Worm (Caenorhabditis elegans) whole organism, L2 larva: Measurements from ENCODE around the gene F47B8.14.

Experiments
- aly-2 ChIP-seq: fragments of 150-350 bp; optimal IDR thresholded peaks from 2 replicates; lab custom pipeline; 2014; ENCODE audit warnings: missing biosample characterization, missing genetic modification characterization
- blmp-1 ChIP-seq: sonication (generic microtip); optimal IDR thresholded peaks from 2 replicates; lab custom pipeline; 2017; ENCODE audit warnings: missing genetic modification characterization, mild to moderate bottlenecking, missing compliant biosample characterization, antibody characterized with exemption, moderate library complexity; ENCODE audit not compliant: insufficient read depth
- elt-1 ChIP-seq: fragments of 150-350 bp; optimal IDR thresholded peaks from 2 replicates; lab custom pipeline; 2014; ENCODE audit warnings: missing biosample characterization, missing genetic modification characterization
- fos-1 ChIP-seq: fragments of 150-350 bp; optimal IDR thresholded peaks from 2 replicates; lab custom pipeline; 2014; ENCODE audit warnings: missing biosample characterization, missing genetic modification characterization
- snpc-4 ChIP-seq: fragments of 150-350 bp; optimal IDR thresholded peaks from 2 replicates; lab custom pipeline; 2014; ENCODE audit warnings: missing biosample characterization, missing genetic modification characterization
- ztf-11 ChIP-seq: sonication (generic microtip); optimal IDR thresholded peaks from 2 replicates; lab custom pipeline; 2017; ENCODE audit warnings: missing biosample characterization, missing genetic modification characterization

DNA sequence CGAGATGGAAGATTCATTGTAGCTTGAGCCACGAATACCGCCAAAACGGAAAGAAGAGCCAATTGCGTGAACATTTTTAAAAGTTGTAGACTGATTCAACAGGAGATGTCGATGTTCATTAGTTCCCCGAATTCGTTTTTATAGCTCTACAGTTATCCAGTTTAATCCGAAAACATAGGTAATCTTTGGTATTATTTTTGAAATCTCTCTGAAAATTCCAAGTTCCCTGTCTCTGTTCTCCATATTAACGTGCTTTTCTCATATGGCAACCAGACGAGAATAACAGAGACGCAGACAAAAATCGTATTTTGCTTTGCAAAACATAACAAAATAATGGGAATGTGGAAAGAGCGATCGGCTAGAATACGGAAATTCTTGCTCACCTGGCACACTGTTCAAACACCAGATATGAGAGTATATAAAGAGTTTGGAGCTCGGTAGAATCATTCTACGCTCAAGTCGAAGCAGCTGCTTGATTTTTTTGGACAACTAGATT, 20.7 kb upstream of the F47B8.14 start, which contains the start of the genes spig-3 and F14D7.12:
- TF ChIP-seq fos-1 (tag; lab: Kevin White, UChicago) (no peak), ztf-11 (tag; lab: Kevin White, UChicago) (no peak), aly-2 (tag; lab: Kevin White, UChicago) (no peak), elt-1 (tag; lab: Kevin White, UChicago) (no peak), snpc-4 (tag; lab: Kevin White, UChicago) (no peak), blmp-1 (no peak)
